Fruit fly (Drosophila melanogaster) whole organism, prepupa: ENCODE data around the gene CG7720.

Experiments
- Blimp-1 ChIP-seq: fragments of 200-800 bp; sonication (Bioruptor generic); optimal IDR thresholded peaks from 3 replicates; lab custom pipeline; 2017; ENCODE audit warnings: missing biosample characterization, missing genetic modification characterization, mild to moderate bottlenecking, moderate library complexity, missing genetic modification reagents
- Eip75B ChIP-seq: fragments of 200-800 bp; sonication (Bioruptor generic); optimal IDR thresholded peaks from 3 replicates; lab custom pipeline; 2016; ENCODE audit warnings: missing biosample characterization, missing genetic modification characterization
- Ets96B ChIP-seq: fragments of 200-800 bp; optimal IDR thresholded peaks from 2 replicates; lab custom pipeline; 2019; ENCODE audit warnings: missing biosample characterization, mild to moderate bottlenecking, missing genetic modification characterization, moderate library complexity
- Smox ChIP-seq: fragments of 200-800 bp; sonication (Bioruptor generic); optimal IDR thresholded peaks from 3 replicates; lab custom pipeline; 2016; ENCODE audit warnings: missing biosample characterization, missing genetic modification characterization
- dac ChIP-seq: fragments of 200-800 bp; sonication (Bioruptor generic); optimal IDR thresholded peaks from 2 replicates; lab custom pipeline; 2017; ENCODE audit warnings: missing biosample characterization, mild to moderate bottlenecking, missing genetic modification characterization
- ss ChIP-seq, 2 experiments: fragments of 200-800 bp; sonication (Bioruptor generic); optimal IDR thresholded peaks; 2 replicates in 1 of 2; 3 replicates in 1 of 2; lab custom pipeline; 2017 to 2018; ENCODE audit warnings: mild to moderate bottlenecking in 2 of 2, missing biosample characterization in 2 of 2, missing genetic modification characterization in 2 of 2, moderate library complexity in 1 of 2

DNA sequence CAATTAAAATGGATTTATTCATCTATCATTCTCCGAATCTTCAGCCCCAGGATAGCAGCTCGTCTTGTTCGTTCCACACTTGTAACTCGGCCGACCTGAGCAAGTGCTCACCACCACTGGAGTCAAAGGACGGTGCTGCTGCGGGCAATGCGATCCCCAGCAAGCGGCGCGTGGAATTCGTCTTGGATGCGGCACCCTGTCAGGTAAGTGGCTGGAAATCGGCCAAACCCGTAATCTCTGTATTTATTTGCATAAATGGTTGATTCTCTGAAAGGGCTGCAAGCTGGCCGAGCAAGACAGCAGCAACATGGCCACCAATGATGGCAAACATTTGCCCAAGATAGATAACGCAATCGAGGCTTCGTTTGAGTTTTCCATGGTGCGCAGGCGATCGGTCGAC, 46.9 kb downstream of the CG7720 start:
- no peak for TF ChIP-seq Eip75B (GFP tag; lab: Kevin White, UChicago)
- no peak for TF ChIP-seq Ets96B (tag; lab: Kevin White, UChicago)
- TF ChIP-seq Blimp-1 (GFP tag; lab: Kevin White, UChicago), result no peak
- TF ChIP-seq ss (GFP tag; optimal IDR thresholded peaks at IDR 0.05; lab: Kevin White, UChicago), result no peak
- no peak for TF ChIP-seq Smox
- no peak for TF ChIP-seq dac (GFP tag; lab: Kevin White, UChicago)
